Fruit fly (Drosophila melanogaster): Measurements from ENCODE around the gene CG6431.

The CG6431 gene

DNA sequence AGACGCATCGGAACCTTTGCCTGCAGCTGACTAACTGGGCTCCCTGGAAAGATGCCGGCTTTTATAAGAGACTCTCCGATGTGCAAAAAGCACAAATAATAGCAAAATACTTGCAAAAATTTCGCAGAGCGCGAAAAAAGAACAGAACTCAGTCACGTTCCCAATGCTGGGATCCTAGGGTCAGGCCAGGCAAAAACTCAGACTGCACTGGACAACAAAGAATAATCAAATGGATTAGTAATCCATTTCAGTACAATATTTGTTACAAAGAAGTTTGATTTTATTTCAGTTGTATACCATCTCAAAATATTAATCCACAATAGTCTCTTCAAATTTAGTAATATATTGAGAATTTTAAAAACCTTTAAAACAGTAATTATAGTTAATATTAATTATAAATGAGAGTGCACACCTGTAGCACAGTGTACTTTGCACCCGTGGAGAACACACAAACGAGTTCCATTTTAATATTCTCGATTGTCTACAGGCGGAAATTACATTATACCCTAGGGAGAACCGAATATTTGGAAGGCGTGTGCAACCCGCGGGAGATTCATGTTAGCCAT lies 29.9 kb upstream of the CG6431 start, which contains the start of gene CG17108:
TSS of gene CG17108 (minus strand) at position 51 of the 566 bp plus-strand sequence.
- no peak for TF ChIP-seq noc (tag; optimal IDR thresholded peaks at IDR 0.05)

DNA sequence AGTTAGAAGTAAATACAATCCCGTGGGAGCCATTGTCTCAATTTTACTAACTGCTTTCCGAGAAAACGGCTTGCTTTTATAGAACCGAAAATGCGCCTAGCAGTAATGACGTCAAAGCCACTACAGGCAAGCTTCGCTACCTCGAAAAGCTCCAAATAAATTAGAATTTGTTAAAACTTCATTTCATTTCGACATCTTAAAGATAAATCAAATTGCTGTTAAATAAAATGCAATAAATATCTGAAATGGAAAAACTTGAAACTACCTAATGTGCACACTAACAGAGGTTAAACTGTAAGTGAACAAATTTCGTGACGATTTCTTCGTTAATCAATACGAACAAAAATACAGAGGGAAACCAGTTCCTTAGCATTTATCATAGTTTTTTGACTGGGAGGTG lies 26.0 kb upstream of the CG6431 start, which contains the start of gene CG7300:
TSS of gene CG7300 (minus strand) at position 52 of the 400 bp plus-strand sequence.
- TF ChIP-seq noc (tag; optimal IDR thresholded peaks at IDR 0.05): peak; percentile 80

DNA sequence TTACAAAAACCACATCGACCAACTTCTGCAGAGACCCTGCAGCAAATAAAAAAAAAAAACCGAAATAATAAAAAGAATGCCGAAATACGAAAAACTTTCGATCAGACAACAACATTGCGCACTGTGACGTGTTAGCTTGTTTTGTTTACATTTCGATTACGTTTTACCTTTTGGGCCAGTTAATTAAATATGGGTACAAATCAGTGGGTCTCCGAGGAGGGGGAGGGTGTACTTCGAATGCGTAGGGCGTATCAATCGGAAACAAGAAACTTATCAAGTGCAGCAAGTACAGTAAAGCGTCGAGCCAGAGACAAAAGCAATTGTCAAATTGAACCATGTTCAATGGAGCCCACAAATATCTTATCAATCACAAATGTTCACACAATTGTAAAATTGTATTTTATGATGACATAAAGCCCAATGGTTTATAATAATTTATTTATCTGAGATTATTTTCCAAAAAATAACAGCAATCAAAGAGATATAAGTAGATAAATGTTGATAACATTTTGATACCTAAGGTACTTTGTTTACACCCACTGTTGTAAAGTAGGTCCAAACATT lies 22.4 kb upstream of the CG6431 start, which contains the start of gene Lip1:
TSS of gene Lip1 (minus strand) at position 46 of the 564 bp plus-strand sequence.
- no peak for TF ChIP-seq noc (tag; optimal IDR thresholded peaks at IDR 0.05)

DNA sequence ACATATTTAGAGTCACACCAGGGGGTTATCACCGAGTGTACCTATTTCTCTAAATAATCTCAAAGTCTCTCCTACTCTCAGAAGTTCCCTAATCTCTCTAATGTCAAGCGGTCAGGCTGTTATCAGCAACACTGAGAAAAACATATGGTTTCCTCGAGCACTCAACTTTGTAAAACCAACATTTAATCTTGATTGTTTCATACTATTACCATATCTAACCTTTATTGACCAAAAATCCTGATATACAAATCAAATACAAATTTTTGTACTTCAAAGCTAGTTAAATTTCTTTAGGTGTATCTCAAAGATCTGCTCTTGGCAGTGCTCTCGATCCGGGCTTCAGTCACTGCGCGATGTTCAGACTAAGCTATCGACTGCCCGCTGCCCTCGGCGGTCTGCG lies 20.7 kb upstream of the CG6431 start, which contains the start of gene CG6415:
TSS of gene CG6415 (plus strand) at position 341 of the 400 bp plus-strand sequence.
- TF ChIP-seq noc (tag; optimal IDR thresholded peaks at IDR 0.05): peak; percentile 92

DNA sequence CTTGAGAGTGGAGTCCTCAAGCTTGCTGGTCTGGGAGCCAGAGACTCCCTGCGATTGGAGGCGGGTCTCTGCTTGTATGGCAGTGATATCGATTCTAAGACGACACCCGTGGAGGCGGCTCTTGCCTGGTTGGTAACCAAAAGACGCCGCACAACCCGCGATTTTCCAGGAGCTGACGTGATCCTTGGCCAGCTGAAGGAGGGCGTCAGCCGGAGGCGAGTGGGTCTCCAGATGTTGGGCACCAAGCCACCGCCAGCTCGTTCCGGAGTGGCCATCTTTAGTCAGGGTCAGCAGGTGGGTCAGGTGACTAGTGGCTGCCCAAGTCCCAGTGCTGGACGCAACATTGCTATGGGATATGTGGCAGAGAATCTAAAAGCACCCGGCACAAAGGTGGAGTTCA lies 19.6 kb upstream of the CG6431 start:
- no peak for TF ChIP-seq noc (tag; optimal IDR thresholded peaks at IDR 0.05)

DNA sequence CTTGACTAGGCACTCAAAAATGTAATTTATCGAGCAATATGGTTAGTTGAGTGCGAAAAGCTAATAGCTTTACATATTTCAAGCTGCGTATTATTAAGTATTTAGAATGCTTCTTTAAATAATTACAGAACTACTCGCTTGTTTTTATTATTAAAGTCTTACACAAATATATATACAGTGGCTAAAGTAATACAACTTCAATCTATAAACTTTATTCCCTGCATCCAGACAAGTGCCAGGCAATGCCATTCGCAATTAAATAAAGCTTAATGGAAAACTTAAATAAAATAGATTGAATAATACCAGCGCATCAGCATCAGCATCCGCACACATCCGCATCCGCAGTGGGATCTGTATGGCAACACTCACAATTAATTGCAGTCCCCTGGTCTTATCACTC lies 17.7 kb upstream of the CG6431 start:
- no peak for TF ChIP-seq noc (tag; optimal IDR thresholded peaks at IDR 0.05)

DNA sequence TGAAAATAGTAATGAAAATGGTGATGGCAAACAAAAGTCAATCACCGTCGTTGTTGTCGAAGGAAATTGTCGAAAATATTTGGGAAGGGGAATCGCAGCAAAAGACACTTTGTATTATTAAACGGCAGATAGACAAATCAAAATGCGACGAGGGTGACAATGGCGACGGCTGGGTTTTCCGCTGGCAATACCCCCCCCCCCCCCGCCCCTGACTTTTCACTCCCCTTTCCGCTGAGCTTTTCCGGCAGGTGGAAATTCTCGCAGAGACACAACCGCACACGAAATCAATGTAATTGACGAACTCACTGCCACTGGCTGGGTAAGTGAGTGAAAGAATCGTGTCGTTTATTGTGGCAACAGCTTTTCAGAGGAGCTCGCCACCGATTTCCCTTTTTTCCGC lies 15.9 kb upstream of the CG6431 start:
- no peak for TF ChIP-seq noc (tag; optimal IDR thresholded peaks at IDR 0.05)

DNA sequence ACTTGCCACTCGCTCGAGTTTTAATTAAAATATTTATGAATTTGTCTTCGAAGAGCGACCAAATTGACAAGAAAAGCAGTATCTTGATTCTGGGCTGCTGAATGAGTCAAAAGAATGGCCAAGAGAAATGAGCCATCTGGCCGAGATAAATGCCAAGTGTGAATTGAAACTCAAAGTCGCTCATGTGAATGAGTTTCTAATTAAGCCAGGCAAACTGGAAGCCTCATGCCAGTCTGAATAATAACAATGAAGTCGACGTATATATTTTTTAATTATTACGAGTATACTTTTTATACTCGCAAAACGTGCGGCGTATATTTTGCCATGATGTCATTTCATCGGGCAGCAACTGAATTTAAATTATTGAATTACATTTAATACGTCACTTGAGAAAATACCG lies 14.7 kb upstream of the CG6431 start, which contains the start of gene Lip2:
TSS of gene Lip2 (minus strand) at position 101 of the 400 bp plus-strand sequence.
- TF ChIP-seq noc (tag; optimal IDR thresholded peaks at IDR 0.05): no peak

DNA sequence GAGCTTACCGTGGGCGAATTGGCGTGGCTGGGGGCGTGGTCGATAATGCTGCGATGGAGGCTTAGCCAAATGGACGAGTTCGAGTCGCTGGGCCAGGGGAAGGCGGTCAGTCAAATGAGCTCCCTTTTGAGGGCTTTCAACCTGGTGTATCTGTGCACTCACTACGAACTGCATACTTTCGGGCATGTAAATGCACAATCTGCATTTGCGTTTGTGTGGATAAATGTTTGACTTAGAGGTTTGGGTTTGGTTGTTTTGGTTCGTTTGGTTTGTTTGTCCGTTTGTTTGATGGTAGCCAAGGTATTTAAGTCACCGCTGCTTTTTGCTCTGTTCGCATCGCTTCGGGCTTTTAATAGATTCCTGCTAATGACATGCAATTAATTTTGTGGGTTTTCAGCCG lies 12.8 kb upstream of the CG6431 start:
- no peak for TF ChIP-seq noc (tag; optimal IDR thresholded peaks at IDR 0.05)

DNA sequence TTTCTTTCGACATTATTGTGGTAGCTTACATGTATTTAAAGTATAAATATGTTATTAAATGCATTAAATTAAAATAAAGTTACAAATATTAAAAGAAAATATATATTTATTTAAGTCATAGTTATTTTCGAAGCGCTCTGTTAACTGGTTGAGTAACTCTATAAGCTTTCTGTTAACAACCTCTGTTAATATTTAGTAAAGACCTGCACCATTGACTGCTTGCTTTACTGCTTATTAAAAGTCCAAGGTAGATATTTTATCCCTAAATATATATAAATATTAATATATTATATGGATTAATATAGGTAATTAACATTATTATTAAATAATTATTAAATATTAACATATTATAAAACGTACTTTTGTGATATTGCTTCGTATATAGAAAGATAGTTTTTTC lies 2.5 kb upstream of the CG6431 start:
- no peak for TF ChIP-seq noc (tag; optimal IDR thresholded peaks at IDR 0.05)

DNA sequence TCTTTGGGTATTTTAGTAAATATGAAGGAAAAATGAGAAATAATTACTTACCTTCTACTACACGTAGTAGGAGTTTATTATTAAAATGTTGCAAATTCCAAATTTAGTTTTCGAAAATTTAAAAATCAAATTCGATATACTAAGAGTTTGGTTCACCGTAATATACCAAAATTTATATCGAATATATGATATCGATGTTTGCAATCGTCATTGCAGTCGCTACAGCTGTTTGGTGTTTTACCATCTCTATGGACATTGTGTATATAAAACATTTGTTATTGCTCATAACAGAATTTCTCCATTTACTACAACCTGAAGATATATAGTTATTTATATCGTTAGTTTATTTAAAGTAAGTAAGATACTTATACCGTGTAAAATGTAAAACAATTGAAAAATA lies 4.7 kb downstream of the CG6431 start, which contains the start of gene CG6443:
TSS of gene CG6443 (plus strand) at position 228 of the 400 bp plus-strand sequence.
- no peak for TF ChIP-seq noc (tag; optimal IDR thresholded peaks at IDR 0.05)

DNA sequence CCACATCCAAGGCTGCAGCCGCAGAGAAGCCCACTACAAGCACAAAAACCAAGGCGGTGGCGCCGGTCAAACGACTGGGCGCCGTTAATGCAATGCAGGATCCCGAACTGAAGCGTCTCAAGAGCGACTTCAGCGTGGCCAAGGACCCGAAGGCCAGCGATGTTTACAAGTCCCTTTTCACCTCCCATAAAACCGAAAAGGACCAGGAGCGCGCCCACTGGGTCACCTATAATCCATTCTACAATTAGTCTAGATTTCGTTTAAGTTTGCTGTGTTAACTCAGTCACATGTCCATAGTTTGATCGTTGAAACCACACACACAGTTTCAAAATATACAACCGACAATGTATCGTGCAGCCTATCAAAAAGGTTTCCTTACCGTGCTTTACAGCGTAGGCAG lies 6.0 kb downstream of the CG6431 start, which contains the start of gene CG17118:
TSS of gene CG17118 (plus strand) at position 301 of the 400 bp plus-strand sequence.
- TF ChIP-seq noc (tag; optimal IDR thresholded peaks at IDR 0.05): no peak

DNA sequence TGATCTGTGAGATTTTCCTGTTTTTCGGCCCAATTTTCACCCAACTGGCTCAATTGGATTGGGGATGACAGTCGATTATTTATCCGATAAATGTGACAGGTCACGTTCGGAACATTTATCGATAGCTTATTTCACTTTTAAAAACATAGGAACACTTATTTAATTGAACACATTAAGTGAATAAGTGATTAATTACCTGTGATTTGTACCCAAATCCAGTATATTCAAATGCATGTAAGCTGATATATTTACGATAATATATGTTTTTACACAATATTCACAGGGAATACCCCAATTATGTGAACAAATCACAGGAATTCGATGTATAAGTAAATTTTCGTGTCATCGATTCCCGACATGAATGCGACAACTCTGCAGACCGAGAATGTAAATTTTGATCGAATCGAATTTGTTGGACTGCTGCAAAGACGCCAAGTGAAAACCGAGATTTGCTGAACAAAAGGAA lies 8.4 kb downstream of the CG6431 start, which contains the start of the genes EMC3 and Dpy-30L1:
TSS of gene EMC3 (minus strand) at position 81 of the 466 bp plus-strand sequence.
TSS of gene Dpy-30L1 (plus strand) at position 311 of the 466 bp plus-strand sequence.
- TF ChIP-seq noc (tag; optimal IDR thresholded peaks at IDR 0.05): no peak

DNA sequence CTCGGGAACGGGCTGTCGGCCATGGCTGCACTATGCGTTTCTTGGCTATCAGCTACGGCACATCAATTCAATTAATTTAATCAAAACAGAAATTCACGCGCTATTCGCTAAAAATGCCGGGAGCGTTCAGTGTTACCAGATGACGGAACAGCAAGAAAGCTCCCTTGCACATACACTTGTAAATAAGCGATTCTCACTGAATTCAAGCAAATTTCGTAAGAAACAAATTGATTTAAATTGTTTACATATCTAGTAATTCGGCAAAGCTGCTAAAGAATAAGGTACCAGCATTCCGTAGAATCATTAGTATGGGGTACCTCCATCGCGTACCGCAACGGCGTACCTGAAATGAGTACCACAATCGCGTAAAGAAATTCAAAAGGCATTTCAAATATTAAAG lies 11.9 kb downstream of the CG6431 start, which contains the start of gene Nup107:
TSS of gene Nup107 (minus strand) at position 149 of the 400 bp plus-strand sequence.
- TF ChIP-seq noc (tag; optimal IDR thresholded peaks at IDR 0.05): no peak

DNA sequence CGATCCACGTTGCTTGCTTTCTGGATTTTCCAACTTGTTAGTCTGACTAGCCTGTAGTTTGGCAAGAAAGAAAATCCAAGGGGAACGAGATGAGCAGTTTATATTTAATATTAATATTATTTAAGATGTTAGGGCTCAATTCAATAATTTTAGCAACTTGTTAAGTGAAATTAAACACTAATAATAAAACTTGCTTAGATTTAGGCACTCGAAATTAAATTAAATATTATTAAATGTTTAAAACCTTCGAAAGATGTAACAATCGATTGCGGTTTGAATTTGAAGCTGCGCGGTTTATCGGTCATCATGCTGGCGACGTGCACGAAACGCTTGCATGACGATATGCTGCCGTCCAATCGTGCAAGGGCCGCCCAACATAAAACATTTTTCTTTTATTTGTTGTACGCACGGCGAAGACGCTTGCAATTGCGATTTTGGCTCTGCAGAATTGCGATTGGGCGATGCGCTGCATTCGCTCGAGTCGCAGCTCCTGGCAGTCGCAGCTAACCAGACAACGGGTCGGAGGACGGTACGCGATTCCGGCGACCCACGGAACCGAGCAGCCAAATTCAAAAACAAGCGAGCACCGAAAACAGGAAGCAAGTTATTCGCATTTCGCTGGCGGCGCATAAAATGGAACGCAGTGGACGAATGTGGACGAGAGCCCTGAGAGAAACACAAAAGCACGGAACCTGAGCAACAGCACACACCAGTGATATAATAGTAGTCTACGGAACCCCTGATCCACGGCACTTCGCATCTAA lies 13.2 kb downstream of the CG6431 start, which contains the start of the genes Vha16-5 and CG12299:
TSS of gene Vha16-5 (minus strand) at position 51 of the 764 bp plus-strand sequence.
TSS of gene CG12299 (plus strand) at position 353 of the 764 bp plus-strand sequence.
- TF ChIP-seq noc (tag; optimal IDR thresholded peaks at IDR 0.05): no peak

DNA sequence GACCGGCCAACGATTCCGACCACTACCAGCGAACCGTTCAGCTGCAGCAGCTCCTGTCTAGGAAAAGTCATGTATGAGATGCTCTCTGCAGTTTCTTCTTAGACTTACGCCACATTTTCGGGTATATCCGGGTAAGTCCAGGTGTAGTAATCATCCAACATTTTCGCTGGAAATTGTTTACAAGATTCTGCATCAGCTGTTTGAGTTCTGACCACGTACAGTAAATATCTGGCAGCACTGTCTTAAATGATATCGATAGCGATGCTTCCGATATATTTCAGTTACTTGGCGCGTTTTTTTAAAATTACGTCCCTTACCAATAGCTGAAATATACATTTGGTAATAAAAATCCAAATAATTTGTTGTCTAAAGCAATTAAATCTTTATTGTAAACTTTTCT lies 19.7 kb downstream of the CG6431 start, which contains the start of gene CG6729:
TSS of gene CG6729 (minus strand) at position 222 of the 400 bp plus-strand sequence.
- TF ChIP-seq noc (tag; optimal IDR thresholded peaks at IDR 0.05): no peak
